Fruit fly (Drosophila melanogaster): ENCODE data around the gene CG42762.

Gene CG42762

DNA sequence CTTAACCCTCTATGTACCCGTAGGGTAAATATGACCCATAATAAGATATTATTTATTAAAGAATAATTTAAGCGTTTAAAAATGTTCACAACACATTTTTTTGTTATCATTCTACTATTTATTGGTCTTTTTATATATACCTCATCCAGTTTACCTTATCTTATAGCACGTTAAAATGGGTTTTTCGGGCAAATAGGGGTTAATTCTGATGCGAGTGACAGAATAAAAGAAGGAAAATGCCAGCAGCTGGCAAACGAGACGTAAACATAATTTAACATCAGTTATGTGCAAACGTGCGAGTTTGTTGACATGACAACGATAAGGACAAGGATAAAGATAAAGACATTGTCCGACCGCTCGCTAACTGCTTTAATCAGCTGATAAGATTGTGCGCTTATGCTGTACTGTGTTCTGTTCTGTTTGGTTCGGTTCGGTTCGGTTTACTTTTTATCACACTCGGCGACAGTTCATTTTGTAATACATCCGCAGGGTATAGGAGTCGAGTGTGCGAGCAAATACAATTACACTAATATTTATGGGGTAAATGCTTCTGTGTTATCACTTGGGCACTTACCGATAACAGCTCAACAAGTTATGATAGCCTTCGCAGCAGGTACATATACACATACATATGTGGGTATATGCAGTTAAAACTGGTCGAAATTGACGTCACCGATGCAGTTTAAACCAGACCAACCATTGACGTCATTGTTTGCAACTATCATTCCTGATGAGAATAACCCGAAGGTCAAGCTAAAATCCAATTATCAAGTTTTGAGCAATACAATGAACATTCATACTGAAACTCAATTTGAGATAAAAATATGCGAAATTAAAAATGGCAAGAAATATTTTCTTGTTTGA lies 43.1 kb downstream of the CG42762 start (continued):
- TF ChIP-seq unc-4 (GFP tag; IDR thresholded peaks at IDR 0.05; ENCODE audit: partially characterized antibody): no peak
- 0 out of 2 replicates have a peak, but pooled peaks have one; percentile 38 for TF ChIP-seq CG31441 (GFP tag; IDR thresholded peaks at IDR 0.05)
- peak; percentile 99 for TF ChIP-seq exex (tag; optimal IDR thresholded peaks at IDR 0.05)
- peak; percentile 53 for TF ChIP-seq pros (GFP tag; optimal IDR thresholded peaks at IDR 0.05)
- TF ChIP-seq CG17359 (tag; optimal IDR thresholded peaks at IDR 0.05): peak; percentile 22
- peak; percentile 23 for TF ChIP-seq CG6254 (GFP tag; optimal IDR thresholded peaks at IDR 0.05)
- peak; percentile 78 for TF ChIP-seq gem (tag; optimal IDR thresholded peaks at IDR 0.05)
- TF ChIP-seq trem (tag; optimal IDR thresholded peaks at IDR 0.05): peak; percentile 2
- TF ChIP-seq psq (GFP tag; optimal IDR thresholded peaks at IDR 0.05): no peak
- TF ChIP-seq kni (GFP tag; optimal IDR thresholded peaks at IDR 0.05): peak; percentile 4
- TF ChIP-seq CG8924 (tag; optimal IDR thresholded peaks at IDR 0.05): peak; percentile 7
- no peak for TF ChIP-seq CG7372 (GFP tag; IDR thresholded peaks at IDR 0.05)
- no peak for TF ChIP-seq oc (tag; optimal IDR thresholded peaks at IDR 0.05)
- TF ChIP-seq CG5953 (GFP tag; IDR thresholded peaks at IDR 0.05): no peak
- TF ChIP-seq wek (GFP tag; optimal IDR thresholded peaks at IDR 0.05): peak; percentile 25
- peak; percentile 9 for TF ChIP-seq CG12391 (tag; optimal IDR thresholded peaks at IDR 0.05)
- peak; percentile 44 for TF ChIP-seq CG6813 (GFP tag; optimal IDR thresholded peaks at IDR 0.05)
- TF ChIP-seq pfk (GFP tag; optimal IDR thresholded peaks at IDR 0.05): peak; percentile 19
- no peak for TF ChIP-seq esg (GFP tag; conservative IDR thresholded peaks at IDR 0.05)
- peak in 1 of 2 experiments; percentile 53 for TF ChIP-seq tll (GFP tag; optimal IDR thresholded peaks at IDR 0.05)
- TF ChIP-seq CG10979 (tag; optimal IDR thresholded peaks at IDR 0.05): peak; percentile 4
- TF ChIP-seq vnd (GFP tag; IDR thresholded peaks at IDR 0.05; ENCODE audit: partially characterized antibody): peak; percentile 46; the same call in 1 of the 3 replicates
- TF ChIP-seq onecut (GFP tag; IDR thresholded peaks at IDR 0.05): peak; percentile 7; the same call in 1 of the 2 replicates
- TF ChIP-seq CG6765 (GFP tag; optimal IDR thresholded peaks at IDR 0.05): peak; percentile 2
- TF ChIP-seq Dbx (GFP tag; IDR thresholded peaks at IDR 0.05): peak; percentile 23; the same call in 1 of the 3 replicates
- TF ChIP-seq CG8290 (GFP tag; optimal IDR thresholded peaks at IDR 0.05): no peak
- TF ChIP-seq CG8290 (tag; optimal IDR thresholded peaks at IDR 0.05): peak in 1 of 2 experiments; percentile 35
- no peak for TF ChIP-seq crc (GFP tag; optimal IDR thresholded peaks at IDR 0.05)
- TF ChIP-seq Oli (tag; optimal IDR thresholded peaks at IDR 0.05): peak; percentile 22
- TF ChIP-seq CG12104 (GFP tag; optimal IDR thresholded peaks at IDR 0.05): peak; percentile 24
- 0 out of 2 replicates have a peak, but pooled peaks have one; percentile 25 for TF ChIP-seq CG17612 (GFP tag; IDR thresholded peaks at IDR 0.05)
- TF ChIP-seq ac (GFP tag; optimal IDR thresholded peaks at IDR 0.05): peak; percentile 31
- TF ChIP-seq phol (tag; optimal IDR thresholded peaks at IDR 0.05): peak; percentile 23
- peak; percentile 45 for TF ChIP-seq PHDP (tag; optimal IDR thresholded peaks at IDR 0.05)
- peak in 1 of 2 experiments; percentile 68 for TF ChIP-seq Pdp1 (GFP tag; optimal IDR thresholded peaks at IDR 0.05)
- peak; percentile 29; the same call in 1 of the 2 replicates for TF ChIP-seq Awh (GFP tag; IDR thresholded peaks at IDR 0.05)
- TF ChIP-seq CG32772 (GFP tag; IDR thresholded peaks at IDR 0.05): no peak
- peak; percentile 40 for TF ChIP-seq fd64A (GFP tag; optimal IDR thresholded peaks at IDR 0.05)
- peak; percentile 19 for TF ChIP-seq Ssrp (tag; optimal IDR thresholded peaks at IDR 0.05)
- no peak for TF ChIP-seq CG12659 (GFP tag; optimal IDR thresholded peaks at IDR 0.05)
- peak; percentile 14; the same call in 1 of the 2 replicates for TF ChIP-seq Taf1 (GFP tag; IDR thresholded peaks at IDR 0.05)
- 0 out of 2 replicates have a peak, but pooled peaks have one; percentile 6 for TF ChIP-seq CG11696 (GFP tag; IDR thresholded peaks at IDR 0.05)
- TF ChIP-seq schlank (tag; optimal IDR thresholded peaks at IDR 0.05): peak; percentile 5
- peak; percentile 34 for TF ChIP-seq Kr (GFP tag; optimal IDR thresholded peaks at IDR 0.05)
- peak; percentile 65 for TF ChIP-seq BtbVII (GFP tag; optimal IDR thresholded peaks at IDR 0.05)
- TF ChIP-seq gro (GFP tag; optimal IDR thresholded peaks at IDR 0.05): peak; percentile 53
- TF ChIP-seq ab (GFP tag; optimal IDR thresholded peaks at IDR 0.05): no peak
